Fruit fly (Drosophila melanogaster) whole organism, wandering third instar larva: ENCODE results near the gene CG3408.

Experiments used
- Dfd ChIP-seq: fragments of >200 bp; optimal IDR thresholded peaks from 2 replicates; lab custom pipeline; 2017; ENCODE audit warnings: missing biosample characterization, missing genetic modification characterization
- Hr83 ChIP-seq: fragments of 200-300 bp; sonication (Bioruptor generic); optimal IDR thresholded peaks from 2 replicates; lab custom pipeline; 2016; ENCODE audit warnings: missing biosample characterization, mild to moderate bottlenecking, missing genetic modification characterization, moderate library complexity; ENCODE audit not compliant: poor library complexity, severe bottlenecking
- br ChIP-seq: fragments of 200-800 bp; sonication (Bioruptor generic); optimal IDR thresholded peaks from 2 replicates; lab custom pipeline; 2016; ENCODE audit warnings: missing biosample characterization, missing genetic modification characterization
- lola ChIP-seq: fragments of >200 bp; optimal IDR thresholded peaks from 2 replicates; lab custom pipeline; 2017; ENCODE audit warnings: missing biosample characterization, missing genetic modification characterization

DNA sequence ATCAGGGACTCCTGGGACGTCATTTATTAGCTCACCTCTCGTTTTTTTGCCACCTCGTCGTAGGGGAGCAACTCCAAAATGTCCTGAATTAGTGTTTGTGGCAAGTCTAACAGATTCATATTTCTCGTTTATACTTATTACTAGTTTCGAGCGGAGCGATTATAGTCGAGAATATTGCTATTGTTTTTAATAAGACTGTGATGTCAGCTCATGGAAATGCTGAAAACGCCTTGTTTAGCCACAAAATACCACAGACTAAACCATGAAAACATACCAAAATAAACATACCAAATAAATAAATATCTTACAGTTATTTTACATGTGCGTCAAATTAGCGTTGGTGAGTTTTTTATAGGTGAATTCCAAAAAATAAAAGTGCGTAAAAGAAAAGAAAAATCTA lies 21.8 kb downstream of the CG3408 start, which contains the start of gene pall:
- TF ChIP-seq Hr83 (GFP tag; lab: Kevin White, UChicago) (no peak), lola (GFP tag; lab: Kevin White, UChicago) (no peak), br (GFP tag; lab: Kevin White, UChicago) (no peak), Dfd (GFP tag; lab: Kevin White, UChicago) (no peak)
